Worm (Caenorhabditis elegans) whole organism, L4/young adult: ENCODE results near the gene nhr-264.

ENCODE experiments used
- W03F9.2 ChIP-seq: fragments of 150-350 bp; optimal IDR thresholded peaks from 2 replicates; lab custom pipeline; 2014; ENCODE audit warnings: missing biosample characterization, missing genetic modification characterization
- him-1 ChIP-seq: sonication (generic microtip); optimal IDR thresholded peaks from 2 replicates; lab custom pipeline; 2016; ENCODE audit warnings: missing genotype, missing genetic modification reagents, missing genetic modification characterization, missing compliant biosample characterization

ce11 chrIV:9300127-9300526 lies 6.4 kb upstream of the nhr-264 start, which contains the start of gene F49C12.3:
- no peak for TF ChIP-seq W03F9.2 (tag; lab: Kevin White, UChicago)
- TF ChIP-seq him-1 (tag; lab: Kevin White, UChicago) = no peak
